Worm (Caenorhabditis elegans): Measurements from ENCODE around the gene Y22D7AL.6.

The Y22D7AL.6 gene

ce11 chrIII:1575651-1576050 lies 29.1 kb upstream of the Y22D7AL.6 start:
- TF ChIP-seq sptf-1 (tag; optimal IDR thresholded peaks at IDR 0.05) (no peak), snpc-4 (tag; optimal IDR thresholded peaks at IDR 0.05) (no peak), lin-13 (tag; optimal IDR thresholded peaks at IDR 0.05) (no peak), bed-3 (GFP tag; optimal IDR thresholded peaks at IDR 0.05) (no peak), sem-2 (GFP tag; optimal IDR thresholded peaks at IDR 0.05) (no peak), elt-3 (tag; optimal IDR thresholded peaks at IDR 0.05) (no peak), M03D4.4 (tag; optimal IDR thresholded peaks at IDR 0.05) (no peak), nhr-237 (tag; optimal IDR thresholded peaks at IDR 0.05) (no peak), lsy-2 (tag; optimal IDR thresholded peaks at IDR 0.05) (no peak), elt-1 (tag; optimal IDR thresholded peaks at IDR 0.05; ENCODE audit: borderline replicate concordance, insufficient read depth) (no peak), blmp-1 (tag; optimal IDR thresholded peaks at IDR 0.05) (no peak), nhr-76 (tag; optimal IDR thresholded peaks at IDR 0.05) (no peak), pha-4 (tag; optimal IDR thresholded peaks at IDR 0.05) (no peak), ces-1 (GFP tag; optimal IDR thresholded peaks at IDR 0.05) (no peak), mep-1 (tag; optimal IDR thresholded peaks at IDR 0.05) (no peak), nhr-2 (tag; optimal IDR thresholded peaks at IDR 0.05) (no peak), ceh-43 (GFP tag; optimal IDR thresholded peaks at IDR 0.05) (no peak), nhr-28 (tag; optimal IDR thresholded peaks at IDR 0.05) (no peak)

ce11 chrIII:1576451-1576850 lies 28.3 kb upstream of the Y22D7AL.6 start, which contains the start of gene Y22D7AL.7:
TSS of gene Y22D7AL.7 (plus strand) at chrIII:1576751.
- TF ChIP-seq unc-39 (tag; optimal IDR thresholded peaks at IDR 0.05) (no peak), drap-1 (GFP tag; optimal IDR thresholded peaks at IDR 0.05) (no peak), nhr-2 (tag; optimal IDR thresholded peaks at IDR 0.05) (no peak), ces-1 (GFP tag; optimal IDR thresholded peaks at IDR 0.05) (no peak), bed-3 (GFP tag; optimal IDR thresholded peaks at IDR 0.05) (no peak), lin-32 (GFP tag; optimal IDR thresholded peaks at IDR 0.05) (no peak), cnd-1 (tag; optimal IDR thresholded peaks at IDR 0.05) (no peak), tbx-8 (GFP tag; optimal IDR thresholded peaks at IDR 0.05) (no peak), elt-3 (tag; optimal IDR thresholded peaks at IDR 0.05) (no peak)

- TF ChIP-seq elt-1 (tag; optimal IDR thresholded peaks at IDR 0.05; ENCODE audit: borderline replicate concordance, insufficient read depth) (no peak), ztf-11 (tag; optimal IDR thresholded peaks at IDR 0.05) (no peak), lin-13 (tag; optimal IDR thresholded peaks at IDR 0.05) (no peak), unc-62 (GFP tag; optimal IDR thresholded peaks at IDR 0.05) (no peak), zip-8 (tag; optimal IDR thresholded peaks at IDR 0.05) (no peak), nhr-12 (tag; optimal IDR thresholded peaks at IDR 0.05) (no peak), M03D4.4 (tag; optimal IDR thresholded peaks at IDR 0.05) (no peak), ces-1 (GFP tag; optimal IDR thresholded peaks at IDR 0.05) (no peak), nhr-28 (tag; optimal IDR thresholded peaks at IDR 0.05) (no peak), bed-3 (GFP tag; optimal IDR thresholded peaks at IDR 0.05) (no peak), sem-2 (GFP tag; optimal IDR thresholded peaks at IDR 0.05) (no peak), lsy-2 (tag; optimal IDR thresholded peaks at IDR 0.05) (no peak), nhr-2 (tag; optimal IDR thresholded peaks at IDR 0.05) (no peak), pha-4 (tag; optimal IDR thresholded peaks at IDR 0.05) (no peak), hlh-1 (tag; optimal IDR thresholded peaks at IDR 0.05) (no peak), sptf-1 (tag; optimal IDR thresholded peaks at IDR 0.05) (no peak), mab-5 (tag; optimal IDR thresholded peaks at IDR 0.05) (no peak), ceh-39 (tag; optimal IDR thresholded peaks at IDR 0.05) (no peak), ceh-43 (GFP tag; optimal IDR thresholded peaks at IDR 0.05) (no peak), ham-2 (GFP tag; optimal IDR thresholded peaks at IDR 0.05) (no peak)
Measured at ce11 chrIII:1578566-1578965, 26.2 kb upstream of the Y22D7AL.6 start.

ce11 chrIII:1579001-1579400 lies 25.7 kb upstream of the Y22D7AL.6 start:
- TF ChIP-seq zip-8 (tag; optimal IDR thresholded peaks at IDR 0.05) (peak; percentile 96), ceh-39 (tag; optimal IDR thresholded peaks at IDR 0.05) (no peak)

- TF ChIP-seq mab-5 (tag; optimal IDR thresholded peaks at IDR 0.05) (no peak), nhr-12 (tag; optimal IDR thresholded peaks at IDR 0.05) (no peak), ceh-83 (GFP tag; optimal IDR thresholded peaks at IDR 0.05) (no peak)
Measured at ce11 chrIII:1580142-1580541, 24.6 kb upstream of the Y22D7AL.6 start.
